Fruit fly (Drosophila melanogaster): Measurements from ENCODE around the gene CG9150.

The CG9150 gene

DNA sequence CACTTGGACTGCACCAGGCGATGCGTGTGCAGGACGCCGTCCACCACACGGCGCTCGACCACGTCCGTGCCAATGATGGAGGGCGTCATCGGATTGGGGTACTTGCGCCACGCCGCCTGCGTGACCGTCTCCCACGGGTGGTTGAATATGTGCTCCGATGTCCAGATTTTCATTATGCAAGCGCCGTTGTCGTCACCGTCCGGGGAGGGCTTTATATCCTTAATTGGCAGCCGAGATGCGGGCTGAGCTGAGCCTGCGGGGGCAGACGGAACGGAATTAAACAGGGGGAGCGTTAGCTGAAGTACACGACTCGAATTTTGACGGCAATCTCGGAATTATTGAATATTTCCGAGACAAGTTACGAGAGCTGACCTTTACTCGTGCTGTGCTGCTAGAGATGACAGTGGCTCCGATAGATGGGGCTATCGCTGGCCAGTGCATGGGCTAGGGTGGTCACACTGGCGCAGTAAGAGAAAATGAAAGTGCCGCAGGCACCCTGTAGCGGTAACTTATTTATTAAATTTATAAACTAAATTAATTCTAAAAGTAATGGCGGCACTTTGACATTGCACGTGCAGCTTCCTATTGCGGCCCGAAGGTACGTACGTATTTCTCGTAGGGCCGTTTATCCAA is 20.8 kb downstream of the CG9150 start, which contains the start of gene IPIP:
Gene IPIP, plus strand, starts transcription at position 475 of the 633 bp plus-strand sequence.
- TF ChIP-seq cyc (GFP tag; optimal IDR thresholded peaks at IDR 0.05) (peak; percentile 25), Eip78C (GFP tag) (peak; percentile 43), Hr4 (GFP tag; optimal IDR thresholded peaks at IDR 0.05) (peak; percentile 12), pdm3 (GFP tag; optimal IDR thresholded peaks at IDR 0.05) (no peak), fd85E (GFP tag; optimal IDR thresholded peaks at IDR 0.05) (no peak), CG6276 (GFP tag; optimal IDR thresholded peaks at IDR 0.05) (no peak), achi (GFP tag; optimal IDR thresholded peaks at IDR 0.05) (no peak), Blimp-1 (GFP tag; optimal IDR thresholded peaks at IDR 0.05) (peak; percentile 51), Sox14 (GFP tag; optimal IDR thresholded peaks at IDR 0.05) (peak; percentile 29), CG11762 (GFP tag; optimal IDR thresholded peaks at IDR 0.05; ENCODE audit: insufficient read depth) (no peak), esn (GFP tag; optimal IDR thresholded peaks at IDR 0.05) (peak; percentile 26), CG6854 (GFP tag; optimal IDR thresholded peaks at IDR 0.05) (no peak), Hr38 (GFP tag; optimal IDR thresholded peaks at IDR 0.05) (no peak), svp (GFP tag) (peak; percentile 97), Lpt (GFP tag; optimal IDR thresholded peaks at IDR 0.05) (no peak), net (GFP tag; optimal IDR thresholded peaks at IDR 0.05) (peak; percentile 46), Eip75B (GFP tag; optimal IDR thresholded peaks at IDR 0.05) (peak; percentile 17), fkh (GFP tag; optimal IDR thresholded peaks at IDR 0.05) (no peak), Sox102F (GFP tag; optimal IDR thresholded peaks at IDR 0.05) (peak; percentile 28), CG10669 (GFP tag; optimal IDR thresholded peaks at IDR 0.05) (no peak), CG8319 (GFP tag; optimal IDR thresholded peaks at IDR 0.05) (peak; percentile 14), Ets96B (tag; optimal IDR thresholded peaks at IDR 0.05) (no peak), CG10631 (GFP tag; optimal IDR thresholded peaks at IDR 0.05) (no peak), CG8119 (GFP tag; IDR thresholded peaks at IDR 0.05) (no peak; the same call in 2 of the 3 replicates), CG7368 (GFP tag; optimal IDR thresholded peaks at IDR 0.05) (no peak), CG8632 (GFP tag; optimal IDR thresholded peaks at IDR 0.05) (no peak), CG6792 (GFP tag; optimal IDR thresholded peaks at IDR 0.05) (peak; percentile 11), CG4318 (GFP tag; optimal IDR thresholded peaks at IDR 0.05) (no peak), Eip93F (GFP tag; optimal IDR thresholded peaks at IDR 0.05) (no peak), CG6808 (GFP tag; optimal IDR thresholded peaks at IDR 0.05) (no peak), CG34406 (GFP tag; optimal IDR thresholded peaks at IDR 0.05) (no peak), CG1621 (tag; optimal IDR thresholded peaks at IDR 0.05) (peak; percentile 22), CG3032 (tag; optimal IDR thresholded peaks at IDR 0.05) (peak; percentile 15), ss (GFP tag; optimal IDR thresholded peaks at IDR 0.05) (peak in 1 of 2 experiments; percentile 15), vri (GFP tag; optimal IDR thresholded peaks at IDR 0.05) (peak; percentile 64), CG32006 (GFP tag; optimal IDR thresholded peaks at IDR 0.05) (peak; percentile 19), spab (GFP tag; optimal IDR thresholded peaks at IDR 0.05) (no peak), salr (GFP tag; optimal IDR thresholded peaks at IDR 0.05) (peak in 1 of 2 experiments; percentile 8), OdsH (GFP tag; optimal IDR thresholded peaks at IDR 0.05) (no peak), CG6163 (GFP tag; IDR thresholded peaks at IDR 0.05) (peak; percentile 58; the same call in 2 of the 3 replicates), Sox15 (GFP tag; optimal IDR thresholded peaks at IDR 0.05) (no peak), Met (GFP tag; optimal IDR thresholded peaks at IDR 0.05) (peak; percentile 7), dac (GFP tag; optimal IDR thresholded peaks at IDR 0.05) (no peak), CG11902 (GFP tag; optimal IDR thresholded peaks at IDR 0.05) (no peak), Hr39 (GFP tag; optimal IDR thresholded peaks at IDR 0.05) (peak; percentile 30), CG3919 (GFP tag; optimal IDR thresholded peaks at IDR 0.05) (peak; percentile 62), dsx (GFP tag; optimal IDR thresholded peaks at IDR 0.05; ENCODE audit: poor library complexity, severe bottlenecking) (no peak), CG16779 (tag; optimal IDR thresholded peaks at IDR 0.05) (no peak), CG15336 (GFP tag; IDR thresholded peaks at IDR 0.05) (peak; percentile 32; the same call in 1 of the 2 replicates), Gug (GFP tag; IDR thresholded peaks at IDR 0.05) (no peak), topi (GFP tag; optimal IDR thresholded peaks at IDR 0.05) (peak; percentile 29)

Data from whole organism, prepupa.